Worm (Caenorhabditis elegans) whole organism, L4 larva: Measurements from ENCODE around the gene dnc-2.

Source experiments
- F49E8.2 ChIP-seq: sonication (generic microtip); optimal IDR thresholded peaks from 2 replicates; lab custom pipeline; 2016; ENCODE audit warnings: missing compliant biosample characterization, mild to moderate bottlenecking, missing genetic modification characterization, borderline replicate concordance
- ceh-28 ChIP-seq: fragments of 150-350 bp; optimal IDR thresholded peaks from 2 replicates; lab custom pipeline; 2014; ENCODE audit warnings: missing biosample characterization, missing genetic modification reagents, missing genetic modification characterization
- dmd-9 ChIP-seq: fragments of 200-800 bp; sonication (Bioruptor generic); IDR thresholded peaks from 2 replicates; pipeline ENCODE4 v1.3.6; 2022; ENCODE audit warnings: missing genetic modification reagents, missing genetic modification characterization, missing compliant biosample characterization
- jun-1 ChIP-seq: fragments of 150-350 bp; optimal IDR thresholded peaks from 2 replicates; lab custom pipeline; 2014; ENCODE audit warnings: missing biosample characterization, missing genetic modification reagents, missing genetic modification characterization
- lsy-2 ChIP-seq, 2 experiments: fragments of 150-350 bp in 1 of 2; sonication (generic microtip) in 1 of 2; optimal IDR thresholded peaks; 2 replicates each; lab custom pipeline; 2014 to 2017; ENCODE audit warnings: missing biosample characterization in 2 of 2, missing genetic modification characterization in 2 of 2
- mdl-1 ChIP-seq, 2 experiments: fragments of 150-350 bp in 1 of 2; sonication (generic microtip) in 1 of 2; optimal IDR thresholded peaks; 2 replicates each; lab custom pipeline; 2014 to 2017; ENCODE audit warnings: missing biosample characterization in 2 of 2, missing genetic modification characterization in 2 of 2
- mxl-3 ChIP-seq: fragments of 200-800 bp; sonication (Bioruptor generic); optimal IDR thresholded peaks from 2 replicates; lab custom pipeline; 2018; ENCODE audit warnings: mild to moderate bottlenecking, missing genetic modification characterization, missing compliant biosample characterization
- nhr-111 ChIP-seq: fragments of 200-800 bp; sonication (Bioruptor generic); optimal IDR thresholded peaks from 2 replicates; lab custom pipeline; 2018; ENCODE audit warnings: mild to moderate bottlenecking, missing genetic modification characterization, missing compliant biosample characterization
- nhr-25 ChIP-seq: sonication (generic microtip); optimal IDR thresholded peaks from 2 replicates; lab custom pipeline; 2017; ENCODE audit warnings: missing genetic modification characterization, mild to moderate bottlenecking, missing compliant biosample characterization, antibody characterized with exemption, moderate library complexity, borderline replicate concordance; ENCODE audit not compliant: insufficient read depth
- nhr-6 ChIP-seq: fragments of 150-350 bp; optimal IDR thresholded peaks from 2 replicates; lab custom pipeline; 2014; ENCODE audit warnings: missing biosample characterization, missing genetic modification characterization
- nhr-77 ChIP-seq: fragments of 150-350 bp; optimal IDR thresholded peaks from 2 replicates; lab custom pipeline; 2014; ENCODE audit warnings: missing biosample characterization, missing genetic modification characterization
- unc-39 ChIP-seq: sonication (generic microtip); optimal IDR thresholded peaks from 2 replicates; lab custom pipeline; 2017; ENCODE audit warnings: missing biosample characterization, missing genetic modification characterization
- ztf-7 ChIP-seq: fragments of 150-350 bp; optimal IDR thresholded peaks from 2 replicates; lab custom pipeline; 2014; ENCODE audit warnings: missing biosample characterization, missing genetic modification characterization

DNA sequence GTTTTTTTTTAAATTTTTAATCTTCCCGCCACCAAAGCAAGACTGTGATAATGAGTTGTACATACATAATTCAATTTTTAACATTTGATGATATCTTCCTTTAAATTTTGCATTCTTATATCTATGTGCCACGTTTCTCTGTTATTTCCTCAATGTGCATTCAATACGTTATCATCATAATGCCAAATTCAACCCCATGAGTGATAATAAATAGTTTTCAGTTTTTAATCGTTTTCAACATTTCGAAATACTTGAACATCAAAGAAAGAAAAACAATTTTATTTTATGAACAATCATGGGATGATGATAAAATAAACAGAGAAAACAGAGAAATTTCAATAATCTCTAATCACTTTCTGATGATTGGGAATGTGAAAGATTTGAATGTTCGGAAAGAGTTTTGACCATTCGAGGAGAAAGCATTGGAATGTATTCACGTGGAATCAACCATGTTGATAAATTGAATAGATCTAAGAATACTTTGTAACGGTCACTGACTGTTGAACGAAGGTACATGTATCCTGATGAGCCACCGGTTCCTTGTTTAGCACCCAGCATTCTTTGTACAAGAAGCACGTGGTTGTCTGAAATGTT lies 8.1 kb downstream of the dnc-2 start:
- TF ChIP-seq nhr-111 (GFP tag; lab: Kevin White, UChicago) (no peak), mxl-3 (GFP tag; lab: Kevin White, UChicago) (peak; percentile 31), lsy-2 (tag; optimal IDR thresholded peaks at IDR 0.05; lab: Kevin White, UChicago) (peak in 1 of 2 experiments; percentile 35), unc-39 (tag; lab: Kevin White, UChicago) (no peak), jun-1 (no peak), F49E8.2 (tag; lab: Kevin White, UChicago) (no peak), nhr-6 (tag; lab: Kevin White, UChicago) (no peak), nhr-77 (peak; percentile 88), ceh-28 (no peak), nhr-25 (no peak), mdl-1 (tag; optimal IDR thresholded peaks at IDR 0.05; lab: Kevin White, UChicago) (peak in 1 of 2 experiments; percentile 24), ztf-7 (no peak), dmd-9 (GFP tag; lab: Robert Waterston, UW) (no peak)
